Fruit fly (Drosophila melanogaster) whole organism, embryonic: ENCODE data around the gene Mlc2.
A peak's percentile ranks its signal among the peaks of the same experiment; 100 is the strongest.

Experiments used
- BEAF-32 ChIP-seq: fragments of 200-800 bp; sonication (Bioruptor generic); optimal IDR thresholded peaks from 3 replicates; lab custom pipeline; 2017; ENCODE audit warnings: missing biosample characterization, missing genetic modification characterization, mild to moderate bottlenecking, moderate library complexity, missing genetic modification reagents
- Bgb ChIP-seq: fragments of 200-800 bp; sonication (Bioruptor generic); IDR thresholded peaks from 2 replicates; pipeline ENCODE4 v1.3.6; 2022; ENCODE audit warnings: missing biosample characterization, missing genetic modification characterization; ENCODE audit not compliant: partially characterized antibody
- CG10565 ChIP-seq: fragments of 200-800 bp; sonication (Bioruptor generic); optimal IDR thresholded peaks from 3 replicates; lab custom pipeline; 2016; ENCODE audit warnings: missing biosample characterization, mild to moderate bottlenecking, missing genetic modification characterization
- CG11696 ChIP-seq: fragments of 200-800 bp; sonication (Bioruptor generic); IDR thresholded peaks from 2 replicates; pipeline ENCODE4 v1.3.6; 2022; ENCODE audit warnings: missing biosample characterization, missing genetic modification characterization
- CG14441 ChIP-seq: fragments of 200-800 bp; sonication (Bioruptor generic); IDR thresholded peaks from 2 replicates; pipeline ENCODE4 v1.3.6; 2022; ENCODE audit warnings: missing biosample characterization, missing genetic modification characterization
- CG15479 ChIP-seq: fragments of 200-800 bp; sonication (Bioruptor generic); optimal IDR thresholded peaks from 3 replicates; lab custom pipeline; 2019; ENCODE audit warnings: missing biosample characterization, mild to moderate bottlenecking, missing genetic modification characterization, moderate library complexity
- CG1603 ChIP-seq: fragments of 200-800 bp; sonication (Bioruptor generic); optimal IDR thresholded peaks from 2 replicates; lab custom pipeline; 2019; ENCODE audit warnings: missing biosample characterization, mild to moderate bottlenecking, missing genetic modification characterization, moderate library complexity
- CG17186 ChIP-seq: fragments of 200-800 bp; sonication (Bioruptor generic); optimal IDR thresholded peaks from 3 replicates; lab custom pipeline; 2017; ENCODE audit warnings: missing biosample characterization, missing genetic modification reagents, missing genetic modification characterization
- CG2116 ChIP-seq: fragments of 200-800 bp; sonication (Bioruptor generic); optimal IDR thresholded peaks from 3 replicates; lab custom pipeline; 2018; ENCODE audit warnings: missing biosample characterization, mild to moderate bottlenecking, missing genetic modification characterization
- CG2120 ChIP-seq: fragments of 200-800 bp; sonication (Bioruptor generic); optimal IDR thresholded peaks from 3 replicates; lab custom pipeline; 2016; ENCODE audit warnings: missing biosample characterization, missing genetic modification characterization
- CG2712 ChIP-seq: fragments of 200-800 bp; optimal IDR thresholded peaks from 3 replicates; lab custom pipeline; 2019; ENCODE audit warnings: missing biosample characterization, mild to moderate bottlenecking, missing genetic modification characterization, moderate library complexity
- CG34224 ChIP-seq: fragments of 200-800 bp; sonication (Bioruptor generic); IDR thresholded peaks from 3 replicates; pipeline ENCODE4 v1.3.6; 2022; ENCODE audit warnings: missing biosample characterization, missing genetic modification characterization; ENCODE audit not compliant: partially characterized antibody
- CG6254 ChIP-seq: fragments of 200-800 bp; sonication (Bioruptor generic); optimal IDR thresholded peaks from 3 replicates; lab custom pipeline; 2017; ENCODE audit warnings: mild to moderate bottlenecking, missing biosample characterization, missing genetic modification reagents, missing genetic modification characterization
- CG6791 ChIP-seq: fragments of 200-800 bp; sonication (Bioruptor generic); IDR thresholded peaks from 3 replicates; pipeline ENCODE4 v1.3.6; 2022; ENCODE audit warnings: missing biosample characterization, missing genetic modification characterization; ENCODE audit not compliant: partially characterized antibody
- CG7786 ChIP-seq: fragments of 200-800 bp; sonication (Bioruptor generic); optimal IDR thresholded peaks from 2 replicates; lab custom pipeline; 2016; ENCODE audit warnings: missing biosample characterization, missing genetic modification characterization
- CG7928 ChIP-seq: fragments of 200-800 bp; sonication (Bioruptor generic); optimal IDR thresholded peaks from 2 replicates; lab custom pipeline; 2017; ENCODE audit warnings: missing biosample characterization, mild to moderate bottlenecking, missing genetic modification characterization
- Dll ChIP-seq: fragments of 200-800 bp; sonication (Bioruptor generic); IDR thresholded peaks from 4 replicates; pipeline ENCODE4 v1.3.6; 2022; ENCODE audit warnings: missing biosample characterization, missing genetic modification characterization; ENCODE audit not compliant: partially characterized antibody
- Dp ChIP-seq: fragments of 200-800 bp; sonication (Bioruptor generic); optimal IDR thresholded peaks from 2 replicates; lab custom pipeline; 2018; ENCODE audit warnings: missing biosample characterization, mild to moderate bottlenecking, missing genetic modification characterization, moderate library complexity
- E2f2 ChIP-seq: fragments of 200-800 bp; sonication (Bioruptor generic); IDR thresholded peaks from 2 replicates; pipeline ENCODE4 v1.3.6; 2022; ENCODE audit warnings: missing biosample characterization, missing genetic modification characterization
- Eip74EF ChIP-seq, 2 experiments: fragments of 200-800 bp in 1 of 2; fragments of >200 bp in 1 of 2; sonication (Bioruptor generic) in 1 of 2; optimal IDR thresholded peaks; 2 replicates each; lab custom pipeline; 2017 to 2019; ENCODE audit warnings: missing biosample characterization in 2 of 2, missing genetic modification characterization in 2 of 2, mild to moderate bottlenecking in 1 of 2, moderate library complexity in 1 of 2
- Ets97D ChIP-seq: fragments of 200-800 bp; sonication (Bioruptor generic); optimal IDR thresholded peaks from 3 replicates; lab custom pipeline; 2016; ENCODE audit warnings: missing biosample characterization, missing genetic modification characterization
- HmgZ ChIP-seq: fragments of 200-800 bp; sonication (Bioruptor generic); optimal IDR thresholded peaks from 2 replicates; lab custom pipeline; 2018; ENCODE audit warnings: missing biosample characterization, mild to moderate bottlenecking, missing genetic modification characterization
- MBD-R2 ChIP-seq: fragments of 200-800 bp; sonication (Bioruptor generic); IDR thresholded peaks from 2 replicates; pipeline ENCODE4 v1.3.6; 2022; ENCODE audit warnings: missing biosample characterization, missing genetic modification characterization
- Med ChIP-seq: fragments of 200-800 bp; sonication (Bioruptor generic); peaks from one replicate; lab custom pipeline; 2016; ENCODE audit warnings: missing biosample characterization, missing genetic modification characterization, mild to moderate bottlenecking, inconsistent platforms, moderate library complexity
- Mrtf ChIP-seq: fragments of 200-800 bp; sonication (Bioruptor generic); IDR thresholded peaks from 3 replicates; pipeline ENCODE4 v1.3.6; 2022; ENCODE audit warnings: missing biosample characterization, missing genetic modification characterization
- Oaz ChIP-seq: fragments of 200-800 bp; sonication (Bioruptor generic); IDR thresholded peaks from 2 replicates; pipeline ENCODE4 v1.3.6; 2022; ENCODE audit warnings: missing biosample characterization, missing genetic modification characterization
- Pdp1 ChIP-seq, 2 experiments: fragments of 200-800 bp; sonication (Bioruptor generic); optimal IDR thresholded peaks; 3 replicates each; lab custom pipeline; 2016; ENCODE audit warnings: missing biosample characterization in 2 of 2, missing genetic modification characterization in 2 of 2, mild to moderate bottlenecking in 1 of 2, moderate library complexity in 1 of 2
- Sin3A ChIP-seq: fragments of >200 bp; optimal IDR thresholded peaks from 2 replicates; lab custom pipeline; 2018
- amos ChIP-seq: fragments of 200-800 bp; sonication (Bioruptor generic); IDR thresholded peaks from 2 replicates; pipeline ENCODE4 v1.3.6; 2022; ENCODE audit warnings: missing biosample characterization, missing genetic modification characterization; ENCODE audit not compliant: partially characterized antibody
- chif ChIP-seq, 2 experiments: fragments of 200-800 bp; sonication (Bioruptor generic); optimal IDR thresholded peaks; 3 replicates each; lab custom pipeline; 2016; ENCODE audit warnings: missing biosample characterization in 2 of 2, missing genetic modification characterization in 2 of 2
- chinmo ChIP-seq: fragments of 200-800 bp; sonication (Bioruptor generic); IDR thresholded peaks from 4 replicates; pipeline ENCODE4 v1.3.6; 2022; ENCODE audit warnings: missing biosample characterization, missing genetic modification characterization; ENCODE audit not compliant: partially characterized antibody
- crp ChIP-seq, 2 experiments: fragments of 200-800 bp; sonication (Bioruptor generic); optimal IDR thresholded peaks; 2 replicates in 1 of 2; 3 replicates in 1 of 2; lab custom pipeline; 2017; ENCODE audit warnings: missing biosample characterization in 2 of 2, missing genetic modification characterization in 2 of 2, mild to moderate bottlenecking in 1 of 2, moderate library complexity in 1 of 2
- dmrt11E ChIP-seq: fragments of 200-800 bp; sonication (Bioruptor generic); optimal IDR thresholded peaks from 3 replicates; lab custom pipeline; 2018; ENCODE audit warnings: missing biosample characterization, mild to moderate bottlenecking, missing genetic modification characterization, moderate library complexity
- gcm2 ChIP-seq: fragments of 200-800 bp; sonication (Bioruptor generic); optimal IDR thresholded peaks from 2 replicates; lab custom pipeline; 2016; ENCODE audit warnings: missing biosample characterization, missing genetic modification characterization
- jumu ChIP-seq: fragments of 200-800 bp; sonication (Bioruptor generic); optimal IDR thresholded peaks from 3 replicates; lab custom pipeline; 2016; ENCODE audit warnings: missing biosample characterization, missing genetic modification characterization
- nmo ChIP-seq: fragments of 200-800 bp; sonication (Bioruptor generic); optimal IDR thresholded peaks from 2 replicates; lab custom pipeline; 2018; ENCODE audit warnings: missing biosample characterization, mild to moderate bottlenecking, missing genetic modification characterization, moderate library complexity
- oc ChIP-seq: fragments of 200-800 bp; sonication (Bioruptor generic); optimal IDR thresholded peaks from 2 replicates; lab custom pipeline; 2018; ENCODE audit warnings: missing biosample characterization, mild to moderate bottlenecking, missing genetic modification characterization, moderate library complexity
- peb ChIP-seq: fragments of 200-800 bp; sonication (Bioruptor generic); IDR thresholded peaks from 2 replicates; pipeline ENCODE4 v1.3.6; 2022; ENCODE audit warnings: missing biosample characterization, missing genetic modification characterization
- sens ChIP-seq: fragments of 200-800 bp; sonication (Bioruptor generic); peaks from one replicate; lab custom pipeline; 2016; ENCODE audit warnings: missing biosample characterization, missing genetic modification characterization
- slp2 ChIP-seq: fragments of 200-800 bp; sonication (Bioruptor generic); optimal IDR thresholded peaks from 2 replicates; lab custom pipeline; 2016; ENCODE audit warnings: missing biosample characterization, missing genetic modification characterization
- sna ChIP-seq: fragments of 200-800 bp; sonication (Bioruptor generic); IDR thresholded peaks from 2 replicates; pipeline ENCODE4 v1.3.6; 2022; ENCODE audit warnings: missing biosample characterization, missing genetic modification characterization; ENCODE audit not compliant: partially characterized antibody
- vnd ChIP-seq: fragments of 200-800 bp; sonication (Bioruptor generic); IDR thresholded peaks from 3 replicates; pipeline ENCODE4 v1.3.6; 2022; ENCODE audit warnings: missing biosample characterization, missing genetic modification characterization; ENCODE audit not compliant: partially characterized antibody
- vvl ChIP-seq: fragments of 200-800 bp; sonication (Bioruptor generic); IDR thresholded peaks from 2 replicates; pipeline ENCODE4 v1.3.6; 2022; ENCODE audit warnings: missing biosample characterization, missing genetic modification characterization
- zen2 ChIP-seq: fragments of 200-800 bp; sonication (Bioruptor generic); IDR thresholded peaks from 3 replicates; pipeline ENCODE4 v1.3.6; 2022; ENCODE audit warnings: missing biosample characterization, missing genetic modification characterization; ENCODE audit not compliant: partially characterized antibody

Mlc2 gene

dm6 chr3R:30189836-30190235 is 15.5 kb upstream of the Mlc2 start (continued):
- TF ChIP-seq slp2 (GFP tag; lab: Kevin White, UChicago) = peak; percentile 38
- peak; percentile 20 for TF ChIP-seq jumu (GFP tag; lab: Kevin White, UChicago)
- peak; percentile 43; the same call in 1 of the 2 replicates for TF ChIP-seq Oaz
- peak; percentile 89 for TF ChIP-seq CG14441

- TF ChIP-seq vnd (GFP tag; lab: Robert Waterston, UW) = no peak
- 0 out of 4 replicates have a peak, but pooled peaks have one; percentile 14 for TF ChIP-seq chinmo (GFP tag; lab: Robert Waterston, UW)
These were observed 15.0 kb upstream of the Mlc2 start for dm6 chr3R:30189398-30189797.

dm6 chr3R:30183872-30184271 is 9.5 kb upstream of the Mlc2 start:
- TF ChIP-seq sens (GFP tag; lab: Kevin White, UChicago) (no peak), CG6254 (GFP tag; lab: Kevin White, UChicago) (no peak), CG2712 (tag; lab: Kevin White, UChicago) (no peak), Eip74EF (GFP tag; optimal IDR thresholded peaks at IDR 0.05; lab: Kevin White, UChicago) (no peak), CG15479 (GFP tag; lab: Kevin White, UChicago) (no peak), oc (tag; lab: Kevin White, UChicago) (no peak), gcm2 (no peak)
- TF ChIP-seq, all 482 proteins: peak for 0

dm6 chr3R:30179934-30180333 is 5.6 kb upstream of the Mlc2 start, which contains the start of gene Bet5:
Bet5 (plus strand) TSS chr3R:30180232.
- TF ChIP-seq Med (GFP tag; lab: Kevin White, UChicago) (peak; percentile 12), CG6791 (GFP tag; lab: Robert Waterston, UW) (0 out of 3 replicates have a peak, but pooled peaks have one; percentile 45), Dp (GFP tag; lab: Kevin White, UChicago) (peak; percentile 67), CG7928 (GFP tag; lab: Kevin White, UChicago) (no peak), nmo (GFP tag; lab: Kevin White, UChicago) (peak; percentile 13), Ets97D (GFP tag; lab: Kevin White, UChicago) (peak; percentile 23), CG10565 (no peak), CG11696 (GFP tag; lab: Robert Waterston, UW) (no peak), vvl (GFP tag; lab: Robert Waterston, UW) (peak; percentile 59), dmrt11E (tag; lab: Kevin White, UChicago) (no peak), CG15479 (GFP tag; lab: Kevin White, UChicago) (no peak), Sin3A (lab: Kevin White, UChicago) (peak; percentile 60), E2f2 (GFP tag; lab: Robert Waterston, UW) (peak; percentile 76), CG2120 (no peak), Mrtf (GFP tag; lab: Robert Waterston, UW) (no peak), sna (no peak; the same call in 1 of the 2 replicates), CG17186 (GFP tag; lab: Kevin White, UChicago) (peak; percentile 29), MBD-R2 (GFP tag; lab: Robert Waterston, UW) (peak; percentile 88), zen2 (no peak), CG7786 (no peak), peb (GFP tag; lab: Robert Waterston, UW) (no peak), chif (GFP tag; optimal IDR thresholded peaks at IDR 0.05; lab: Kevin White, UChicago) (no peak), Dll (peak; percentile 52; the same call in 2 of the 4 replicates), CG1603 (tag; lab: Kevin White, UChicago) (peak; percentile 46), amos (GFP tag; lab: Robert Waterston, UW) (0 out of 2 replicates have a peak, but pooled peaks have one; percentile 12), Bgb (GFP tag; lab: Robert Waterston, UW) (no peak), CG34224 (0 out of 3 replicates have a peak, but pooled peaks have one; percentile 21), CG2116 (peak; percentile 12), crp (GFP tag; optimal IDR thresholded peaks at IDR 0.05; lab: Kevin White, UChicago) (peak; percentile 91 to 95), Pdp1 (GFP tag; optimal IDR thresholded peaks at IDR 0.05; lab: Kevin White, UChicago) (peak in 1 of 2 experiments; percentile 7), sens (GFP tag; lab: Kevin White, UChicago) (peak; percentile 5), BEAF-32 (peak; percentile 40), HmgZ (peak; percentile 13)
